Worm (Caenorhabditis elegans) whole organism, L4/young adult: ENCODE data around the gene F55C9.14.

Experiments used
- W03F9.2 ChIP-seq: fragments of 150-350 bp; optimal IDR thresholded peaks from 2 replicates; lab custom pipeline; 2014; ENCODE audit warnings: missing biosample characterization, missing genetic modification characterization
- him-1 ChIP-seq: sonication (generic microtip); optimal IDR thresholded peaks from 2 replicates; lab custom pipeline; 2016; ENCODE audit warnings: missing genotype, missing genetic modification reagents, missing genetic modification characterization, missing compliant biosample characterization

- TF ChIP-seq him-1 (tag; lab: Kevin White, UChicago) (no peak), W03F9.2 (tag; lab: Kevin White, UChicago) (no peak)
Observed at ce11 chrV:19296723-19297122, 2.6 kb upstream of the F55C9.14 start, which contains the start of gene F55C9.6.
